Fruit fly (Drosophila melanogaster) whole organism, embryonic: ENCODE results near the gene gammaCOP.

ENCODE experiments used
- Awh ChIP-seq: fragments of 200-800 bp; sonication (Bioruptor generic); IDR thresholded peaks from 2 replicates; pipeline ENCODE4, ENCODE4 v1.3.6; 2022; ENCODE audit warnings: missing biosample characterization, missing genetic modification characterization
- Bdp1 ChIP-seq: fragments of 200-800 bp; sonication (Bioruptor generic); optimal IDR thresholded peaks from 3 replicates; lab custom pipeline; 2016; ENCODE audit warnings: missing biosample characterization, missing genetic modification characterization
- CG10366 ChIP-seq: fragments of 200-800 bp; sonication (Bioruptor generic); IDR thresholded peaks from 2 replicates; pipeline ENCODE4 v1.3.6; 2022; ENCODE audit warnings: missing biosample characterization, missing genetic modification characterization
- CG10431 ChIP-seq: fragments of 200-800 bp; sonication (Bioruptor generic); optimal IDR thresholded peaks from 3 replicates; lab custom pipeline; 2018; ENCODE audit warnings: missing biosample characterization, mild to moderate bottlenecking, missing genetic modification characterization
- CG10959 ChIP-seq: fragments of 200-800 bp; sonication (Bioruptor generic); IDR thresholded peaks from 2 replicates; pipeline ENCODE4 v1.3.6; 2022; ENCODE audit warnings: missing biosample characterization, missing genetic modification characterization
- CG14667 ChIP-seq: fragments of 200-800 bp; sonication (Bioruptor generic); IDR thresholded peaks from 2 replicates; pipeline ENCODE4 v1.3.6; 2022; ENCODE audit warnings: missing biosample characterization, missing genetic modification characterization
- CG14965 ChIP-seq: fragments of 200-800 bp; sonication (Bioruptor generic); optimal IDR thresholded peaks from 2 replicates; lab custom pipeline; 2016; ENCODE audit warnings: missing biosample characterization, missing genetic modification characterization, borderline replicate concordance
- CG15269 ChIP-seq: fragments of 200-800 bp; sonication (Bioruptor generic); optimal IDR thresholded peaks from 2 replicates; lab custom pipeline; 2018; ENCODE audit warnings: missing biosample characterization, mild to moderate bottlenecking, missing genetic modification characterization, moderate library complexity
- CG15479 ChIP-seq: fragments of 200-800 bp; sonication (Bioruptor generic); optimal IDR thresholded peaks from 3 replicates; lab custom pipeline; 2019; ENCODE audit warnings: missing biosample characterization, mild to moderate bottlenecking, missing genetic modification characterization, moderate library complexity
- CG17802 ChIP-seq: fragments of 200-800 bp; sonication (Bioruptor generic); optimal IDR thresholded peaks from 2 replicates; lab custom pipeline; 2018; ENCODE audit warnings: missing biosample characterization, mild to moderate bottlenecking, missing genetic modification characterization, moderate library complexity
- CG30020 ChIP-seq: fragments of 200-800 bp; optimal IDR thresholded peaks from 2 replicates; lab custom pipeline; 2019; ENCODE audit warnings: missing biosample characterization, mild to moderate bottlenecking, missing genetic modification characterization, moderate library complexity
- CG31365 ChIP-seq: fragments of 200-800 bp; sonication (Bioruptor generic); optimal IDR thresholded peaks from 2 replicates; lab custom pipeline; 2018; ENCODE audit warnings: missing biosample characterization, mild to moderate bottlenecking, missing genetic modification characterization
- CG34224 ChIP-seq: fragments of 200-800 bp; sonication (Bioruptor generic); IDR thresholded peaks from 3 replicates; pipeline ENCODE4 v1.3.6; 2022; ENCODE audit warnings: missing biosample characterization, missing genetic modification characterization; ENCODE audit not compliant: partially characterized antibody
- CG4730 ChIP-seq: fragments of 200-800 bp; sonication (Bioruptor generic); IDR thresholded peaks from 2 replicates; pipeline ENCODE4 v1.3.6; 2022; ENCODE audit warnings: missing biosample characterization, missing genetic modification characterization
- CG5953 ChIP-seq: fragments of 200-800 bp; sonication (Bioruptor generic); IDR thresholded peaks from 2 replicates; pipeline ENCODE4 v1.3.6; 2022; ENCODE audit warnings: missing biosample characterization, missing genetic modification characterization
- CG6689 ChIP-seq: fragments of 200-800 bp; sonication (Bioruptor generic); IDR thresholded peaks from 2 replicates; pipeline ENCODE4 v1.3.6; 2022; ENCODE audit warnings: missing biosample characterization, missing genetic modification characterization
- CG8089 ChIP-seq: fragments of 200-800 bp; sonication (Bioruptor generic); optimal IDR thresholded peaks from 3 replicates; lab custom pipeline; 2016; ENCODE audit warnings: missing biosample characterization, missing genetic modification characterization
- CG8765 ChIP-seq: fragments of 200-800 bp; sonication (Bioruptor generic); IDR thresholded peaks from 2 replicates; pipeline ENCODE4 v1.3.6; 2022; ENCODE audit warnings: missing biosample characterization, missing genetic modification characterization
- CG9817 ChIP-seq: fragments of 200-800 bp; sonication (Bioruptor generic); optimal IDR thresholded peaks from 2 replicates; lab custom pipeline; 2018; ENCODE audit warnings: missing biosample characterization, mild to moderate bottlenecking, missing genetic modification characterization, moderate library complexity
- Dref ChIP-seq: fragments of 200-800 bp; sonication (Bioruptor generic); IDR thresholded peaks from 2 replicates; pipeline ENCODE4 v1.3.6; 2022; ENCODE audit warnings: missing biosample characterization, missing genetic modification characterization
- Fer1 ChIP-seq: fragments of 200-800 bp; sonication (Bioruptor generic); optimal IDR thresholded peaks from 2 replicates; lab custom pipeline; 2017; ENCODE audit warnings: missing biosample characterization, mild to moderate bottlenecking, missing genetic modification characterization
- Hr3 ChIP-seq: fragments of 200-800 bp; sonication (Bioruptor generic); optimal IDR thresholded peaks from 3 replicates; lab custom pipeline; 2016; ENCODE audit warnings: missing biosample characterization, missing genetic modification characterization
- Hr78 ChIP-seq, 2 experiments: fragments of 200-800 bp in 1 of 2; fragments of >200 bp in 1 of 2; sonication (Bioruptor generic) in 1 of 2; optimal IDR thresholded peaks; 2 replicates each; lab custom pipeline; 2017 to 2019; ENCODE audit warnings: missing biosample characterization in 2 of 2, missing genetic modification characterization in 2 of 2, mild to moderate bottlenecking in 1 of 2, moderate library complexity in 1 of 2
- Myb ChIP-seq: fragments of 200-800 bp; sonication (Bioruptor generic); optimal IDR thresholded peaks from 2 replicates; lab custom pipeline; 2016; ENCODE audit warnings: missing biosample characterization, missing genetic modification characterization
- NC2α ChIP-seq: fragments of 200-800 bp; sonication (Bioruptor generic); optimal IDR thresholded peaks from 2 replicates; lab custom pipeline; 2016; ENCODE audit warnings: missing biosample characterization, missing genetic modification characterization
- NK7.1 ChIP-seq: fragments of 200-800 bp; sonication (Bioruptor generic); optimal IDR thresholded peaks from 3 replicates; lab custom pipeline; 2016; ENCODE audit warnings: missing biosample characterization, missing genetic modification characterization
- Neu2 ChIP-seq: fragments of 200-800 bp; sonication (Bioruptor generic); optimal IDR thresholded peaks from 3 replicates; lab custom pipeline; 2016; ENCODE audit warnings: missing biosample characterization, missing genetic modification characterization, borderline replicate concordance
- PHDP ChIP-seq: fragments of 200-800 bp; sonication (Bioruptor generic); optimal IDR thresholded peaks from 3 replicates; lab custom pipeline; 2018; ENCODE audit warnings: missing biosample characterization, mild to moderate bottlenecking, missing genetic modification characterization, moderate library complexity
- Ravus ChIP-seq: fragments of 200-800 bp; sonication (Bioruptor generic); IDR thresholded peaks from 2 replicates; pipeline ENCODE4 v1.3.6; 2022; ENCODE audit warnings: missing biosample characterization, missing genetic modification characterization
- Ssrp ChIP-seq: fragments of 200-800 bp; sonication (Bioruptor generic); optimal IDR thresholded peaks from 2 replicates; lab custom pipeline; 2018; ENCODE audit warnings: missing biosample characterization, mild to moderate bottlenecking, missing genetic modification characterization, moderate library complexity
- ase ChIP-seq: fragments of 200-800 bp; sonication (Bioruptor generic); IDR thresholded peaks from 3 replicates; pipeline ENCODE4 v1.3.6; 2022; ENCODE audit warnings: missing biosample characterization, missing genetic modification characterization
- crol ChIP-seq: fragments of 200-800 bp; sonication (Bioruptor generic); IDR thresholded peaks from 2 replicates; pipeline ENCODE4 v1.3.6; 2022; ENCODE audit warnings: missing biosample characterization, missing genetic modification characterization
- dmrt99B ChIP-seq: fragments of 200-800 bp; sonication (Bioruptor generic); optimal IDR thresholded peaks from 2 replicates; lab custom pipeline; 2018; ENCODE audit warnings: missing biosample characterization, mild to moderate bottlenecking, missing genetic modification characterization, moderate library complexity
- emc ChIP-seq: fragments of 200-800 bp; sonication (Bioruptor generic); optimal IDR thresholded peaks from 2 replicates; lab custom pipeline; 2016; ENCODE audit warnings: missing biosample characterization, missing genetic modification characterization
- gem ChIP-seq: fragments of 200-800 bp; sonication (Bioruptor generic); optimal IDR thresholded peaks from 2 replicates; lab custom pipeline; 2019; ENCODE audit warnings: missing biosample characterization, mild to moderate bottlenecking, missing genetic modification characterization, moderate library complexity
- gt ChIP-seq: fragments of 200-800 bp; sonication (Bioruptor generic); IDR thresholded peaks from 2 replicates; pipeline ENCODE4 v1.3.6; 2022; ENCODE audit warnings: missing biosample characterization, missing genetic modification characterization
- hth ChIP-seq: fragments of >200 bp; optimal IDR thresholded peaks from 2 replicates; lab custom pipeline; 2017; ENCODE audit warnings: inconsistent platforms
- kay ChIP-seq: fragments of 200-800 bp; sonication (Bioruptor generic); optimal IDR thresholded peaks from 2 replicates; lab custom pipeline; 2016; ENCODE audit warnings: missing biosample characterization, missing genetic modification characterization
- klu ChIP-seq: fragments of 200-800 bp; sonication (Bioruptor generic); IDR thresholded peaks from 2 replicates; pipeline ENCODE4 v1.3.6; 2022; ENCODE audit warnings: missing biosample characterization, missing genetic modification characterization
- kni ChIP-seq: fragments of 200-800 bp; sonication (Bioruptor generic); optimal IDR thresholded peaks from 3 replicates; lab custom pipeline; 2017; ENCODE audit warnings: mild to moderate bottlenecking, missing biosample characterization, missing genetic modification reagents, missing genetic modification characterization
- nom ChIP-seq: fragments of 200-800 bp; sonication (Bioruptor generic); optimal IDR thresholded peaks from 2 replicates; lab custom pipeline; 2017; ENCODE audit warnings: missing biosample characterization, missing genetic modification characterization, mild to moderate bottlenecking, moderate library complexity, missing genetic modification reagents
- otp ChIP-seq: fragments of 200-800 bp; sonication (Bioruptor generic); IDR thresholded peaks from 3 replicates; pipeline ENCODE4, ENCODE4 v1.3.6; 2022; ENCODE audit warnings: missing biosample characterization, missing genetic modification characterization
- pb ChIP-seq: fragments of 200-800 bp; sonication (Bioruptor generic); optimal IDR thresholded peaks from 3 replicates; lab custom pipeline; 2016; ENCODE audit warnings: missing biosample characterization, missing genetic modification characterization
- sens ChIP-seq: fragments of 200-800 bp; sonication (Bioruptor generic); peaks from one replicate; lab custom pipeline; 2016; ENCODE audit warnings: missing biosample characterization, missing genetic modification characterization
- sim ChIP-seq: fragments of 200-800 bp; sonication (Bioruptor generic); IDR thresholded peaks from 2 replicates; pipeline ENCODE4 v1.3.6; 2022; ENCODE audit warnings: missing biosample characterization, missing genetic modification characterization
- sqz ChIP-seq: fragments of 200-800 bp; sonication (Bioruptor generic); optimal IDR thresholded peaks from 3 replicates; lab custom pipeline; 2018; ENCODE audit warnings: missing biosample characterization, mild to moderate bottlenecking, missing genetic modification characterization
- tap ChIP-seq: fragments of 200-800 bp; optimal IDR thresholded peaks from 3 replicates; lab custom pipeline; 2019; ENCODE audit warnings: missing biosample characterization, mild to moderate bottlenecking, missing genetic modification characterization, moderate library complexity
- unpg ChIP-seq: fragments of 200-800 bp; sonication (Bioruptor generic); optimal IDR thresholded peaks from 3 replicates; lab custom pipeline; 2018; ENCODE audit warnings: missing biosample characterization, mild to moderate bottlenecking, missing genetic modification characterization, moderate library complexity
- vnd ChIP-seq: fragments of 200-800 bp; sonication (Bioruptor generic); IDR thresholded peaks from 3 replicates; pipeline ENCODE4 v1.3.6; 2022; ENCODE audit warnings: missing biosample characterization, missing genetic modification characterization; ENCODE audit not compliant: partially characterized antibody
- wek ChIP-seq: fragments of 200-800 bp; sonication (Bioruptor generic); optimal IDR thresholded peaks from 3 replicates; lab custom pipeline; 2018; ENCODE audit warnings: missing biosample characterization, mild to moderate bottlenecking, missing genetic modification characterization, moderate library complexity

Gene gammaCOP

DNA sequence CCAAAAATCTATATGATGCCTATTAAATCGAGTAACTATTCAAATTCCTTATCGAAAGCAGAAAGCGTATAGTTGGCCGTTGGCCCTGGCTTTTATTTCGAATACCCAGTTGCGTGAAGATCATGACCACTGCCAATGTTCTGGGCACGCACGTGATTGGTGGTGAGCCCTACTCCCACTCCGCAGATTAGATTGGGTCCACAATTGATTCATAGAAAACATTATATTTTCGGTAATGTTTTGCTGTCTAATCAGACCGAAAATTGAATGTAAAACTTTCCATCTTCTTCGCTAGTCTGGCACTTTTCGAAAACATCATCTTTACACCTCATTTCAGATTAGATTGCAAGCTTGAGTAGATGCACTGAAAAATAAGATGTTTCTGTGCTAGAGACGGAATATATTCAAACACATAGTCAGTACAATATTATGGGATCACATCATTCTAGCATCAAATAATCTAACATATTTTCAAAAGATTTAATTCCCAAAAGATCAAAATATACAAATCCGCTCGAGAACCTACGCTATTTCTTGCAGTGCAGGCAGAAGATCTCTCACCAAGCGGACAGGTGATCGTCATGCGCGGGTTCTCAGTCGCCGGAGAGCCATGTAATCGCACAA is 20.4 kb downstream of the gammaCOP start, which contains the start of gene CG1774 (continued):
- TF ChIP-seq CG31365 (tag; lab: Kevin White, UChicago), result no peak
- TF ChIP-seq CG5953, result peak; percentile 64
- no peak for TF ChIP-seq sqz (GFP tag; lab: Kevin White, UChicago)
- peak; percentile 70 for TF ChIP-seq CG9817 (tag; lab: Kevin White, UChicago)
- TF ChIP-seq pb, result peak; percentile 45
- no peak for TF ChIP-seq CG30020 (tag; lab: Kevin White, UChicago)
- TF ChIP-seq Neu2, result no peak
- TF ChIP-seq Myb, result peak; percentile 65
- TF ChIP-seq CG6689 (GFP tag; lab: Robert Waterston, UW), result peak; percentile 31; the same call in 1 of the 2 replicates
- peak; percentile 66 for TF ChIP-seq CG10366 (GFP tag; lab: Robert Waterston, UW)
- no peak for TF ChIP-seq NC2α (GFP tag; lab: Kevin White, UChicago)
- no peak for TF ChIP-seq CG34224 (GFP tag; lab: Robert Waterston, UW)
- no peak for TF ChIP-seq CG10431 (GFP tag; lab: Kevin White, UChicago)
- TF ChIP-seq dmrt99B (tag; lab: Kevin White, UChicago), result peak; percentile 72
- peak; percentile 15 for TF ChIP-seq CG8089
- peak; percentile 49 for TF ChIP-seq Bdp1 (GFP tag; lab: Kevin White, UChicago)
- TF ChIP-seq wek (GFP tag; lab: Kevin White, UChicago), result peak; percentile 4
- TF ChIP-seq vnd (GFP tag; lab: Robert Waterston, UW), result no peak
- no peak; the same call in 1 of the 2 replicates for TF ChIP-seq CG14667 (GFP tag; lab: Robert Waterston, UW)
- TF ChIP-seq Ssrp (tag; lab: Kevin White, UChicago), result peak; percentile 50
- TF ChIP-seq Hr3, result peak; percentile 55
- TF ChIP-seq gem (tag; lab: Kevin White, UChicago), result peak; percentile 85
- peak; percentile 66; the same call in 2 of the 3 replicates for TF ChIP-seq otp (GFP tag; lab: Robert Waterston, UW)
- 0 out of 2 replicates have a peak, but pooled peaks have one; percentile 59 for TF ChIP-seq klu (GFP tag; lab: Robert Waterston, UW)
- peak; percentile 40; the same call in 1 of the 2 replicates for TF ChIP-seq CG8765 (GFP tag; lab: Robert Waterston, UW)
- TF ChIP-seq tap, result peak; percentile 47
- no peak for TF ChIP-seq hth (lab: Kevin White, UChicago)
- TF ChIP-seq CG15269 (tag; lab: Kevin White, UChicago), result peak; percentile 83
- TF ChIP-seq nom (GFP tag; lab: Kevin White, UChicago), result no peak
- no peak for TF ChIP-seq kni (GFP tag; lab: Kevin White, UChicago)
- peak; percentile 32 for TF ChIP-seq CG17802 (tag; lab: Kevin White, UChicago)
- TF ChIP-seq sim (GFP tag; lab: Robert Waterston, UW), result no peak
- TF ChIP-seq kay (GFP tag; lab: Kevin White, UChicago), result peak; percentile 68
- peak; percentile 47; the same call in 1 of the 2 replicates for TF ChIP-seq Awh (GFP tag; lab: Robert Waterston, UW)
- TF ChIP-seq Ravus, result peak; percentile 22
- TF ChIP-seq crol, result no peak
- TF ChIP-seq unpg (GFP tag; lab: Kevin White, UChicago), result peak; percentile 78
- no peak for TF ChIP-seq CG10959 (GFP tag; lab: Robert Waterston, UW)
- TF ChIP-seq NK7.1, result peak; percentile 45
- TF ChIP-seq Fer1 (GFP tag; lab: Kevin White, UChicago), result peak; percentile 88
- TF ChIP-seq emc (GFP tag; lab: Kevin White, UChicago), result peak; percentile 66
- peak; percentile 10 for TF ChIP-seq CG14965 (GFP tag; lab: Kevin White, UChicago)
- TF ChIP-seq CG15479 (GFP tag; lab: Kevin White, UChicago), result no peak
- no peak for TF ChIP-seq gt (GFP tag; lab: Robert Waterston, UW)
- peak; percentile 43; the same call in 1 of the 3 replicates for TF ChIP-seq ase (GFP tag; lab: Robert Waterston, UW)
- TF ChIP-seq Hr78 (GFP tag; optimal IDR thresholded peaks at IDR 0.05; lab: Kevin White, UChicago), result no peak
- TF ChIP-seq sens (GFP tag; lab: Kevin White, UChicago), result peak; percentile 92
- TF ChIP-seq Dref, result no peak
- TF ChIP-seq PHDP, result peak; percentile 86
- peak; percentile 46; the same call in 1 of the 2 replicates for TF ChIP-seq CG4730
